Worm (Caenorhabditis elegans): ENCODE data around the gene C47E12.14.

ce11 chrIV:9943214-9943613 lies 33.0 kb downstream of the C47E12.14 start:
- TF ChIP-seq ztf-18 (tag; optimal IDR thresholded peaks at IDR 0.05) = no peak
- no peak for TF ChIP-seq ama-1 (optimal IDR thresholded peaks at IDR 0.05)
- TF ChIP-seq ama-1 (GFP tag; optimal IDR thresholded peaks at IDR 0.05) = no peak
- TF ChIP-seq dox-1 (GFP tag; IDR thresholded peaks at IDR 0.05) = no peak
- no peak for TF ChIP-seq fkh-3 (tag; optimal IDR thresholded peaks at IDR 0.05)
- no peak for TF ChIP-seq hmg-20 (GFP tag; IDR thresholded peaks at IDR 0.05)
- TF ChIP-seq ceh-79 (tag; optimal IDR thresholded peaks at IDR 0.05) = no peak
- no peak for TF ChIP-seq dpl-1 (GFP tag; optimal IDR thresholded peaks at IDR 0.05)
- no peak for TF ChIP-seq ccch-3 (GFP tag; optimal IDR thresholded peaks at IDR 0.05)
- TF ChIP-seq akir-1 (GFP tag; optimal IDR thresholded peaks at IDR 0.05) = no peak
- no peak for TF ChIP-seq madf-8 (GFP tag; conservative IDR thresholded peaks at IDR 0.05)
- TF ChIP-seq mes-4 (tag; optimal IDR thresholded peaks at IDR 0.05) = no peak
- TF ChIP-seq let-526 (GFP tag; IDR thresholded peaks at IDR 0.05) = no peak
- TF ChIP-seq unc-130 (GFP tag; optimal IDR thresholded peaks at IDR 0.05) = no peak
- TF ChIP-seq pha-4 (tag; optimal IDR thresholded peaks at IDR 0.05) = no peak

Measured in whole organism, young adult.